Worm (Caenorhabditis elegans) whole organism, L2 larva: ENCODE data around the gene F16B4.2.

Experiments used
- aly-2 ChIP-seq: fragments of 150-350 bp; optimal IDR thresholded peaks from 2 replicates; lab custom pipeline; 2014; ENCODE audit warnings: missing biosample characterization, missing genetic modification characterization
- egl-27 ChIP-seq: sonication (generic microtip); optimal IDR thresholded peaks from 3 replicates; lab custom pipeline; 2017; ENCODE audit warnings: missing biosample characterization, missing genetic modification reagents, missing genetic modification characterization
- fos-1 ChIP-seq: fragments of 150-350 bp; optimal IDR thresholded peaks from 2 replicates; lab custom pipeline; 2014; ENCODE audit warnings: missing biosample characterization, missing genetic modification characterization
- gmeb-1 ChIP-seq: fragments of 150-350 bp; optimal IDR thresholded peaks from 2 replicates; lab custom pipeline; 2014; ENCODE audit warnings: missing biosample characterization, missing genetic modification characterization
- lin-39 ChIP-seq: fragments of 150-350 bp; optimal IDR thresholded peaks from 2 replicates; lab custom pipeline; 2014; ENCODE audit warnings: missing biosample characterization, missing genetic modification reagents, missing genetic modification characterization
- mab-5 ChIP-seq: fragments of 150-350 bp; optimal IDR thresholded peaks from 2 replicates; lab custom pipeline; 2014; ENCODE audit warnings: missing biosample characterization, missing genetic modification characterization
- nhr-21 ChIP-seq: fragments of 150-350 bp; optimal IDR thresholded peaks from 2 replicates; lab custom pipeline; 2014; ENCODE audit warnings: missing biosample characterization, missing genetic modification characterization
- nhr-237 ChIP-seq: fragments of 150-350 bp; optimal IDR thresholded peaks from 2 replicates; lab custom pipeline; 2014; ENCODE audit warnings: missing biosample characterization, missing genetic modification characterization
- sma-3 ChIP-seq: sonication (generic microtip); optimal IDR thresholded peaks from 2 replicates; lab custom pipeline; 2016; ENCODE audit warnings: missing genetic modification reagents, missing genetic modification characterization, missing compliant biosample characterization
- sma-9 ChIP-seq, 2 experiments: fragments of 150-350 bp in 1 of 2; sonication (generic microtip) in 1 of 2; optimal IDR thresholded peaks; 2 replicates each; lab custom pipeline; 2014 to 2016; ENCODE audit warnings: missing genetic modification characterization in 2 of 2, mild to moderate bottlenecking in 1 of 2, missing biosample characterization in 1 of 2, missing compliant biosample characterization in 1 of 2, missing genetic modification reagents in 1 of 2, moderate library complexity in 1 of 2
- snpc-4 ChIP-seq: fragments of 150-350 bp; optimal IDR thresholded peaks from 2 replicates; lab custom pipeline; 2014; ENCODE audit warnings: missing biosample characterization, missing genetic modification characterization
- unc-39 ChIP-seq: fragments of 150-350 bp; optimal IDR thresholded peaks from 2 replicates; lab custom pipeline; 2014; ENCODE audit warnings: missing biosample characterization, missing genetic modification characterization
- zag-1 ChIP-seq: fragments of 150-350 bp; optimal IDR thresholded peaks from 2 replicates; lab custom pipeline; 2014; ENCODE audit warnings: missing biosample characterization, missing genetic modification characterization

DNA sequence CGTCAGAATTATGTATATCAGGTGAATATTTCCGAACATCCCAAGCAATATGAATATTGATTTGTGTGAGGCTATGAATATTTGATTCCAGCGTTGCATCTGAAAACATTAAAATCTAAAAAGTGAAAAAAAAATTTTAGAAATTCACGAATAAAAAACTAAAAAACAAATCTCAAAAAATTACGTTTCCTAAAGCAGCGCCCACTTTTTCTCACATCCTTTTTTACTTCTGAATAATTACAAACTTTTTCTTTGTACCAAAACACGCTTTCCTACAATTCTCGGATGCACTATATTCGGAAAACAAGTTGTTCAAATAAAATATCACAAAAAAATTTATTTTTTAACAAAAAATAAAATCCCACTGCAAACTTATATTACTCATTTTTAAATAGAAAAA lies 47.8 kb upstream of the F16B4.2 start, which contains the start of gene srsx-8:
- no peak for TF ChIP-seq zag-1 (tag; lab: Kevin White, UChicago)
- TF ChIP-seq snpc-4 = no peak
- no peak for TF ChIP-seq sma-3
- no peak for TF ChIP-seq nhr-237
- TF ChIP-seq fos-1 (tag; lab: Kevin White, UChicago) = no peak
- TF ChIP-seq aly-2 (tag; lab: Kevin White, UChicago) = no peak
- no peak for TF ChIP-seq egl-27
- TF ChIP-seq sma-9 (GFP tag; optimal IDR thresholded peaks at IDR 0.05; lab: Kevin White, UChicago) = no peak
- no peak for TF ChIP-seq sma-9 (tag; optimal IDR thresholded peaks at IDR 0.05; lab: Kevin White, UChicago)
- no peak for TF ChIP-seq mab-5 (tag; lab: Kevin White, UChicago)
- TF ChIP-seq lin-39 = no peak
- no peak for TF ChIP-seq nhr-21 (tag; lab: Kevin White, UChicago)
- no peak for TF ChIP-seq gmeb-1
- no peak for TF ChIP-seq unc-39 (tag; lab: Kevin White, UChicago)
